Fruit fly (Drosophila melanogaster): ENCODE results near the gene hry.

DNA sequence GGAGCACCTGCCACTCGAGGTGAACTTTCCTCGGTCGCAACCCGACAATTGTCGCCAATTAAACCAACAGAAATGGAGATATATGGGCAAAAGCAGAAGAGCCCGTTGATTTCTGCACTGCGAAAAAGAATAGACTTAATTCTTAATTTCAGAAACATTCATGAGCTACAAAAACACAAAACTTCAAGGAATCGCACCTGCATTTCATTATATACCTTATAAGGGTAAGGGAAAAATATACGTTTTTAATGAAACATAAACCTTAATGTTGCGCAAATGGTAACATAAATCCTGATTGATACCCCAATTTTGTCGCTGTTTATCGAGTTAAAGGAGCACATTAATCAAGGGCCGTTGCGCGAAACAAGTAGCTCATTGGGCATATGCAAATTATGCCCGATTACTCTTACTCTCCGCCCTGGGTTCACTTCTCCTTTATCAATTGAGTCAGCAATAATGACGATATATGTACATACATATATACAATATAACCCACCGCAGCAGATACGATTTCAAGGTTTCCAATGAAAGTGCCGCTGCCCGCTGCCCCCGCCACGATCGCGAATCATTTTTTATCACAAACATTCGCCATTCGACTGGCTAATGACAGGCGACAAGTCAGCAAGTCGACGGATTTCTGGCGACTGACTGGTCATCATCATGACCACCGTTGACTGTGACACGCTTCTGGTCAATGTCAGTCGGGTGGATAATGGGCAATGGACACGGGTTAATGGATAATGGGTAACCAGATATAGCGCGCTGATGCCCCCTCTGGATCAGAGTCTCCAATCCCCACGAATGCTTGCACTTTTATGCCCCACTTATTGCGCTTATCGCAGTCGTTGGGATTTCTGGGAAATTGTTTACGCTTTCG lies 13.5 kb upstream of the hry start:
- TF ChIP-seq ttk (optimal IDR thresholded peaks at IDR 0.05), result no peak
- no peak for TF ChIP-seq Myc (optimal IDR thresholded peaks at IDR 0.05)
- TF ChIP-seq psq (optimal IDR thresholded peaks at IDR 0.05), result no peak
